Worm (Caenorhabditis elegans): Measurements from ENCODE around the gene cki-1.

DNA sequence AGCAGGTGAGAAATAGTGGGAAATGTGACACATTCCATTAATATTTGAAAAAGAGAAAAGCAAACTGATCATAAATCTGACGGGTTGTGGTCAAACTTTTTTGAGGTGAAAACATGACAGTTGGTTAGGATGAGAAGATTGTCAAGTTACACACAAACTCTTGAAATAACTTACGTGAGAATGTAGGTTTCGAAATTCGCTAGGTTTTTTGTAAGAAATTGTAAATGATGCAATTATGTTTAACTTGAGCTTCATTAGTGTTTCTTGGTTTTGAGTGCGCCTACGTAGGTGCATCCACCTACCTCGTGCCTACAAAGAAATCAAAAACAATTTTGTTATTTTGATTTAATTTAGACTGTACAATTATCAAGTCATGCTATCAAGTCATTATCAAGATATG, 24.3 kb downstream of the cki-1 start, which contains the start of gene cex-2:
- TF ChIP-seq nhr-77 (tag; optimal IDR thresholded peaks at IDR 0.05) (no peak), egl-27 (tag; optimal IDR thresholded peaks at IDR 0.05) (no peak), blmp-1 (tag; optimal IDR thresholded peaks at IDR 0.05) (no peak)

All from whole organism, L1 larva.